Fruit fly (Drosophila melanogaster) whole organism, embryonic: ENCODE data around the gene Trf4-1.

Experiments
- Bdp1 ChIP-seq: fragments of 200-800 bp; sonication (Bioruptor generic); optimal IDR thresholded peaks from 3 replicates; lab custom pipeline; 2016; ENCODE audit warnings: missing biosample characterization, missing genetic modification characterization
- BtbVII ChIP-seq: fragments of 200-800 bp; sonication (Bioruptor generic); optimal IDR thresholded peaks from 3 replicates; lab custom pipeline; 2017; ENCODE audit warnings: missing biosample characterization, mild to moderate bottlenecking, missing genetic modification characterization
- Bteb2 ChIP-seq: fragments of 200-800 bp; sonication (Bioruptor generic); optimal IDR thresholded peaks from 2 replicates; lab custom pipeline; 2016; ENCODE audit warnings: missing biosample characterization, missing genetic modification characterization
- CG12769 ChIP-seq: fragments of 200-800 bp; sonication (Bioruptor generic); optimal IDR thresholded peaks from 2 replicates; lab custom pipeline; 2019; ENCODE audit warnings: missing biosample characterization, mild to moderate bottlenecking, missing genetic modification characterization, moderate library complexity
- CG13624 ChIP-seq: fragments of 200-800 bp; sonication (Bioruptor generic); optimal IDR thresholded peaks from 2 replicates; lab custom pipeline; 2016; ENCODE audit warnings: missing biosample characterization, missing genetic modification characterization
- CG14050 ChIP-seq: fragments of 200-800 bp; sonication (Bioruptor generic); IDR thresholded peaks from 3 replicates; pipeline ENCODE4 v1.3.6; 2022; ENCODE audit warnings: missing biosample characterization, missing genetic modification characterization
- CG14860 ChIP-seq: fragments of 200-800 bp; sonication (Bioruptor generic); IDR thresholded peaks from 3 replicates; pipeline ENCODE4 v1.3.6; 2022; ENCODE audit warnings: missing biosample characterization, missing genetic modification characterization; ENCODE audit not compliant: partially characterized antibody
- CG14965 ChIP-seq: fragments of 200-800 bp; sonication (Bioruptor generic); optimal IDR thresholded peaks from 2 replicates; lab custom pipeline; 2016; ENCODE audit warnings: missing biosample characterization, missing genetic modification characterization, borderline replicate concordance
- CG15696 ChIP-seq: fragments of 200-800 bp; sonication (Bioruptor generic); optimal IDR thresholded peaks from 2 replicates; lab custom pipeline; 2019; ENCODE audit warnings: missing biosample characterization, mild to moderate bottlenecking, missing genetic modification characterization, moderate library complexity
- CG17186 ChIP-seq: fragments of 200-800 bp; sonication (Bioruptor generic); optimal IDR thresholded peaks from 3 replicates; lab custom pipeline; 2017; ENCODE audit warnings: missing biosample characterization, missing genetic modification reagents, missing genetic modification characterization
- CG17912 ChIP-seq: fragments of 200-800 bp; sonication (Bioruptor generic); optimal IDR thresholded peaks from 2 replicates; lab custom pipeline; 2018; ENCODE audit warnings: missing biosample characterization, mild to moderate bottlenecking, missing genetic modification characterization
- CG2116 ChIP-seq: fragments of 200-800 bp; sonication (Bioruptor generic); optimal IDR thresholded peaks from 3 replicates; lab custom pipeline; 2018; ENCODE audit warnings: missing biosample characterization, mild to moderate bottlenecking, missing genetic modification characterization
- CG30431 ChIP-seq: fragments of 200-800 bp; sonication (Bioruptor generic); optimal IDR thresholded peaks from 2 replicates; lab custom pipeline; 2017; ENCODE audit warnings: missing biosample characterization, missing genetic modification characterization
- CG31224 ChIP-seq: fragments of 200-800 bp; sonication (Bioruptor generic); IDR thresholded peaks from 2 replicates; pipeline ENCODE4 v1.3.6; 2022; ENCODE audit warnings: missing biosample characterization, missing genetic modification characterization
- CG31441 ChIP-seq: fragments of 200-800 bp; sonication (Bioruptor generic); IDR thresholded peaks from 2 replicates; pipeline ENCODE4 v1.3.6; 2022; ENCODE audit warnings: missing biosample characterization, missing genetic modification characterization
- CG3281 ChIP-seq: fragments of 200-800 bp; sonication (Bioruptor generic); optimal IDR thresholded peaks from 3 replicates; lab custom pipeline; 2017; ENCODE audit warnings: missing biosample characterization, mild to moderate bottlenecking, missing genetic modification characterization
- CG4328 ChIP-seq: fragments of 200-800 bp; sonication (Bioruptor generic); optimal IDR thresholded peaks from 3 replicates; lab custom pipeline; 2017; ENCODE audit warnings: missing biosample characterization, missing genetic modification reagents, missing genetic modification characterization
- CG43689 ChIP-seq: fragments of 200-800 bp; sonication (Bioruptor generic); IDR thresholded peaks from 2 replicates; pipeline ENCODE4 v1.3.6; 2022; ENCODE audit warnings: missing biosample characterization, missing genetic modification characterization
- CG4617 ChIP-seq: fragments of 200-800 bp; sonication (Bioruptor generic); optimal IDR thresholded peaks from 3 replicates; lab custom pipeline; 2016; ENCODE audit warnings: missing biosample characterization, missing genetic modification characterization, borderline replicate concordance
- CG4730 ChIP-seq: fragments of 200-800 bp; sonication (Bioruptor generic); IDR thresholded peaks from 2 replicates; pipeline ENCODE4 v1.3.6; 2022; ENCODE audit warnings: missing biosample characterization, missing genetic modification characterization
- CG5245 ChIP-seq: fragments of 200-800 bp; sonication (Bioruptor generic); optimal IDR thresholded peaks from 3 replicates; lab custom pipeline; 2016; ENCODE audit warnings: missing biosample characterization, missing genetic modification characterization
- CG8290 ChIP-seq, 3 experiments: fragments of 200-800 bp; sonication (Bioruptor generic); optimal IDR thresholded peaks; 2 replicates each; lab custom pipeline; 2016 to 2019; ENCODE audit warnings: missing biosample characterization in 3 of 3, missing genetic modification characterization in 3 of 3, mild to moderate bottlenecking in 2 of 3, moderate library complexity in 1 of 3
- CG9797 ChIP-seq: fragments of 200-800 bp; sonication (Bioruptor generic); optimal IDR thresholded peaks from 3 replicates; lab custom pipeline; 2018; ENCODE audit warnings: missing biosample characterization, mild to moderate bottlenecking, missing genetic modification characterization
- CG9932 ChIP-seq: fragments of 200-800 bp; sonication (Bioruptor generic); IDR thresholded peaks from 2 replicates; pipeline ENCODE4 v1.3.6; 2022; ENCODE audit warnings: missing biosample characterization, missing genetic modification characterization
- Doc3 ChIP-seq: fragments of 200-800 bp; sonication (Bioruptor generic); IDR thresholded peaks from 3 replicates; pipeline ENCODE4 v1.3.6; 2022; ENCODE audit warnings: missing biosample characterization, missing genetic modification characterization; ENCODE audit not compliant: partially characterized antibody
- E2f2 ChIP-seq: fragments of 200-800 bp; sonication (Bioruptor generic); IDR thresholded peaks from 2 replicates; pipeline ENCODE4 v1.3.6; 2022; ENCODE audit warnings: missing biosample characterization, missing genetic modification characterization
- Gsc ChIP-seq: fragments of 200-800 bp; sonication (Bioruptor generic); IDR thresholded peaks from 2 replicates; pipeline ENCODE4 v1.3.6; 2022; ENCODE audit warnings: missing biosample characterization, missing genetic modification characterization
- H2.0 ChIP-seq: fragments of 200-800 bp; sonication (Bioruptor generic); IDR thresholded peaks from 2 replicates; pipeline ENCODE4 v1.3.6; 2022; ENCODE audit warnings: missing biosample characterization, missing genetic modification characterization
- MTF-1 ChIP-seq: fragments of 200-800 bp; sonication (Bioruptor generic); optimal IDR thresholded peaks from 2 replicates; lab custom pipeline; 2018; ENCODE audit warnings: missing biosample characterization, mild to moderate bottlenecking, missing genetic modification characterization, borderline replicate concordance
- Mes4 ChIP-seq: fragments of 200-800 bp; sonication (Bioruptor generic); optimal IDR thresholded peaks from 2 replicates; lab custom pipeline; 2016; ENCODE audit warnings: missing biosample characterization, missing genetic modification characterization
- Myb ChIP-seq: fragments of 200-800 bp; sonication (Bioruptor generic); optimal IDR thresholded peaks from 2 replicates; lab custom pipeline; 2016; ENCODE audit warnings: missing biosample characterization, missing genetic modification characterization
- Poxn ChIP-seq: fragments of 200-800 bp; sonication (Bioruptor generic); IDR thresholded peaks from 2 replicates; pipeline ENCODE4 v1.3.6; 2022; ENCODE audit warnings: missing biosample characterization, missing genetic modification characterization
- Ssrp ChIP-seq: fragments of 200-800 bp; sonication (Bioruptor generic); optimal IDR thresholded peaks from 2 replicates; lab custom pipeline; 2018; ENCODE audit warnings: missing biosample characterization, mild to moderate bottlenecking, missing genetic modification characterization, moderate library complexity
- Usf ChIP-seq: fragments of 200-800 bp; sonication (Bioruptor generic); optimal IDR thresholded peaks from 2 replicates; lab custom pipeline; 2017; ENCODE audit warnings: missing genotype, missing biosample characterization, missing genetic modification characterization
- Vsx1 ChIP-seq: fragments of 200-800 bp; sonication (Bioruptor generic); optimal IDR thresholded peaks from 2 replicates; lab custom pipeline; 2017; ENCODE audit warnings: missing biosample characterization, mild to moderate bottlenecking, missing genetic modification characterization, missing genetic modification reagents
- dimm ChIP-seq: fragments of 200-800 bp; sonication (Bioruptor generic); IDR thresholded peaks from 2 replicates; pipeline ENCODE4 v1.3.6; 2022; ENCODE audit warnings: missing biosample characterization, missing genetic modification characterization
- grn ChIP-seq: fragments of 200-800 bp; sonication (Bioruptor generic); optimal IDR thresholded peaks from 3 replicates; lab custom pipeline; 2017; ENCODE audit warnings: missing biosample characterization, missing genetic modification characterization
- hkb ChIP-seq, 2 experiments: fragments of 200-800 bp in 1 of 2; fragments of >200 bp in 1 of 2; sonication (Bioruptor generic) in 1 of 2; IDR thresholded peaks in 1 of 2; optimal IDR thresholded peaks in 1 of 2; 2 replicates each; pipeline versions ENCODE4 v1.3.6 to Lab custom; 2017 to 2022; ENCODE audit warnings: missing biosample characterization in 1 of 2, missing genetic modification characterization in 1 of 2
- klu ChIP-seq: fragments of 200-800 bp; sonication (Bioruptor generic); IDR thresholded peaks from 2 replicates; pipeline ENCODE4 v1.3.6; 2022; ENCODE audit warnings: missing biosample characterization, missing genetic modification characterization
- lab ChIP-seq: fragments of 200-800 bp; sonication (Bioruptor generic); optimal IDR thresholded peaks from 3 replicates; lab custom pipeline; 2017; ENCODE audit warnings: missing biosample characterization, missing genetic modification characterization, mild to moderate bottlenecking, moderate library complexity, missing genetic modification reagents
- maf-S ChIP-seq: fragments of 200-800 bp; sonication (Bioruptor generic); optimal IDR thresholded peaks from 2 replicates; lab custom pipeline; 2016; ENCODE audit warnings: missing biosample characterization, missing genetic modification characterization
- onecut ChIP-seq: fragments of 200-800 bp; sonication (Bioruptor generic); IDR thresholded peaks from 2 replicates; pipeline ENCODE4 v1.3.6; 2022; ENCODE audit warnings: missing biosample characterization, missing genetic modification characterization
- pho ChIP-seq: fragments of 200-800 bp; sonication (Bioruptor generic); optimal IDR thresholded peaks from 2 replicates; lab custom pipeline; 2016; ENCODE audit warnings: missing biosample characterization, missing genetic modification characterization
- pum ChIP-seq: fragments of 200-800 bp; sonication (Bioruptor generic); optimal IDR thresholded peaks from 2 replicates; lab custom pipeline; 2016; ENCODE audit warnings: missing biosample characterization, missing genetic modification characterization
- pzg ChIP-seq: fragments of 200-800 bp; sonication (Bioruptor generic); optimal IDR thresholded peaks from 3 replicates; lab custom pipeline; 2018; ENCODE audit warnings: missing biosample characterization, mild to moderate bottlenecking, missing genetic modification characterization, moderate library complexity
- ro ChIP-seq: fragments of 200-800 bp; sonication (Bioruptor generic); IDR thresholded peaks from 2 replicates; pipeline ENCODE4 v1.3.6; 2022; ENCODE audit warnings: missing biosample characterization, missing genetic modification characterization
- slou ChIP-seq: fragments of 200-800 bp; sonication (Bioruptor generic); optimal IDR thresholded peaks from 3 replicates; lab custom pipeline; 2016; ENCODE audit warnings: missing biosample characterization, missing genetic modification characterization
- tna ChIP-seq: fragments of 200-800 bp; sonication (Bioruptor generic); IDR thresholded peaks from 2 replicates; pipeline ENCODE4 v1.3.6; 2022; ENCODE audit warnings: missing biosample characterization, missing genetic modification characterization; ENCODE audit not compliant: partially characterized antibody
- toy ChIP-seq: fragments of 200-800 bp; sonication (Bioruptor generic); IDR thresholded peaks from 2 replicates; pipeline ENCODE4 v1.3.6; 2022; ENCODE audit warnings: missing biosample characterization, missing genetic modification characterization
- vnd ChIP-seq: fragments of 200-800 bp; sonication (Bioruptor generic); IDR thresholded peaks from 3 replicates; pipeline ENCODE4 v1.3.6; 2022; ENCODE audit warnings: missing biosample characterization, missing genetic modification characterization; ENCODE audit not compliant: partially characterized antibody

Gene Trf4-1

DNA sequence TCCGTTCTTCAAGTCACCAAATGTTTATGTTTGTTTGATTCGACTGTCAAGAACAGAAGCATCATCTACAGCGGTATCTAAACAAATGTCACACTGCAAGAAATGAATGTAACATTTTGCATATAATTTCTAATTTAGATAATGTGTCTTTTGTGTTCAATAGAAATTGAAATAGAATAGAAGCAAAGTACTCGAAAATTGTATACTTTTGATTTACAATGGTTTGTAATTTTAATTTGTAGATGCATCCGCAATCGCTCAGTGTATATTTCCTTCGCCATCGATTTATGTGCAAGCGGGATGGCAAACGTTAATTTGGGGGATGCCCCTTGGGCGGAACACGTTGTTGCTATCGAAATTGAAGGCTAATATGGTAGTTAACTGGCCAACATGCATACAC lies 21.9 kb upstream of the Trf4-1 start (continued):
- TF ChIP-seq pum (GFP tag; lab: Kevin White, UChicago): peak; percentile 58
- TF ChIP-seq Vsx1 (GFP tag; lab: Kevin White, UChicago): no peak
- TF ChIP-seq maf-S (GFP tag; lab: Kevin White, UChicago): no peak
- TF ChIP-seq toy: no peak
- no peak for TF ChIP-seq Gsc (GFP tag; lab: Robert Waterston, UW)
- peak; percentile 2 for TF ChIP-seq CG2116 (GFP tag; lab: Kevin White, UChicago)
- TF ChIP-seq pho (GFP tag; lab: Kevin White, UChicago): peak; percentile 22
- peak; percentile 78 for TF ChIP-seq lab (GFP tag; lab: Kevin White, UChicago)
- peak; percentile 12 for TF ChIP-seq CG4328 (GFP tag; lab: Kevin White, UChicago)
- TF ChIP-seq CG5245 (GFP tag; lab: Kevin White, UChicago): peak; percentile 59
- no peak for TF ChIP-seq Myb
- peak; percentile 50; the same call in 1 of the 2 replicates for TF ChIP-seq CG4730
- TF ChIP-seq CG3281: peak; percentile 53
- no peak for TF ChIP-seq CG30431 (GFP tag; lab: Kevin White, UChicago)
- TF ChIP-seq hkb (optimal IDR thresholded peaks at IDR 0.05; lab: Kevin White, UChicago): no peak
- TF ChIP-seq hkb (GFP tag; IDR thresholded peaks at IDR 0.05; lab: Robert Waterston, UW): peak; percentile 77
- TF ChIP-seq Bdp1 (GFP tag; lab: Kevin White, UChicago): no peak
- peak; percentile 74 for TF ChIP-seq CG12769 (tag; lab: Kevin White, UChicago)
- TF ChIP-seq E2f2: peak; percentile 42; the same call in 1 of the 2 replicates
- no peak for TF ChIP-seq grn (GFP tag; lab: Kevin White, UChicago)
- TF ChIP-seq CG31441 (GFP tag; lab: Robert Waterston, UW): peak; percentile 75
- no peak for TF ChIP-seq Usf (GFP tag; lab: Kevin White, UChicago)
- no peak for TF ChIP-seq CG9797 (GFP tag; lab: Kevin White, UChicago)
- TF ChIP-seq CG14965 (GFP tag; lab: Kevin White, UChicago): no peak
- peak; percentile 16 for TF ChIP-seq CG13624 (GFP tag; lab: Kevin White, UChicago)
- no peak for TF ChIP-seq Doc3 (GFP tag; lab: Robert Waterston, UW)
- TF ChIP-seq klu (GFP tag; lab: Robert Waterston, UW): no peak
- peak; percentile 52 for TF ChIP-seq H2.0 (GFP tag; lab: Robert Waterston, UW)
- no peak for TF ChIP-seq Poxn (GFP tag; lab: Robert Waterston, UW)
- TF ChIP-seq CG4617: no peak
- TF ChIP-seq dimm: 0 out of 2 replicates have a peak, but pooled peaks have one; percentile 14
- TF ChIP-seq tna (GFP tag; lab: Robert Waterston, UW): no peak
- TF ChIP-seq Bteb2 (GFP tag; lab: Kevin White, UChicago): peak; percentile 8
- peak; percentile 12 for TF ChIP-seq Mes4
- 0 out of 2 replicates have a peak, but pooled peaks have one; percentile 30 for TF ChIP-seq CG31224
- peak; percentile 67 for TF ChIP-seq BtbVII (GFP tag; lab: Kevin White, UChicago)
- peak; percentile 40 for TF ChIP-seq CG9932 (GFP tag; lab: Robert Waterston, UW)
- peak; percentile 95 for TF ChIP-seq onecut (GFP tag; lab: Robert Waterston, UW)
- no peak for TF ChIP-seq ro
- TF ChIP-seq slou (GFP tag; lab: Kevin White, UChicago): peak; percentile 26
- no peak for TF ChIP-seq CG14860 (GFP tag; lab: Robert Waterston, UW)
- no peak for TF ChIP-seq CG43689 (GFP tag; lab: Robert Waterston, UW)
- TF ChIP-seq Ssrp (tag; lab: Kevin White, UChicago): peak; percentile 54
- TF ChIP-seq CG17186 (GFP tag; lab: Kevin White, UChicago): no peak
- peak; percentile 3 for TF ChIP-seq CG17912 (GFP tag; lab: Kevin White, UChicago)
- no peak for TF ChIP-seq CG15696
- no peak for TF ChIP-seq pzg (GFP tag; lab: Kevin White, UChicago)
- TF ChIP-seq vnd (GFP tag; lab: Robert Waterston, UW): no peak
- TF ChIP-seq CG14050 (GFP tag; lab: Robert Waterston, UW): peak; percentile 45; the same call in 1 of the 3 replicates
- TF ChIP-seq MTF-1 (GFP tag; lab: Kevin White, UChicago): no peak
- peak; percentile 48 for TF ChIP-seq CG8290 (GFP tag; optimal IDR thresholded peaks at IDR 0.05; lab: Kevin White, UChicago)
- TF ChIP-seq CG8290 (tag; optimal IDR thresholded peaks at IDR 0.05; lab: Kevin White, UChicago): peak in 1 of 2 experiments; percentile 66
